Worm (Caenorhabditis elegans): ENCODE measurements around the gene thoc-2.
A peak's percentile ranks its signal among the peaks of the same experiment; 100 is the strongest.

thoc-2 gene

DNA sequence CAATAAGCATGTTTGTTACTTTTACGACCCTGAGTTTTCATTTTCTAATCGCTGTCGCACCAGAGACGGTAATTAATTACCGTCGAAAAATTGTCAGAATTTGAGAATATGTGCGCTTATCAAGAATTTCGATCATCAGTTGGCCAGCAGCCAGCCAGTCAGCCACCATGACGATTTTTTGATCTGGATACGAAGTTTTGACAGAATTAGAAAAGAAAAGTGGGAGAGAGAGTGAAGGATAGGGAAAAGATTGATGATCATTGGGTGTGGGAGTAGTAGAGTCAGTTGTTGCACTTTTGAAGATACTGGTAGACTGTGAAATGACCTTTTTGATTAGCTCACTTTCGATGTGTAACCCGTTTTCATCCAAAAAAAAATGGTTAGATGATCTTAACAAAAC is 3.4 kb upstream of the thoc-2 start:
- no peak for TF ChIP-seq mxl-3 (GFP tag; optimal IDR thresholded peaks at IDR 0.05)
- TF ChIP-seq zip-2 (tag; optimal IDR thresholded peaks at IDR 0.05): no peak
- no peak for TF ChIP-seq spr-3 (GFP tag; optimal IDR thresholded peaks at IDR 0.05)
- no peak for TF ChIP-seq hif-1 (tag; optimal IDR thresholded peaks at IDR 0.05)
- no peak for TF ChIP-seq F44E2.7 (GFP tag; IDR thresholded peaks at IDR 0.05)
- TF ChIP-seq snpc-1.2 (GFP tag; IDR thresholded peaks at IDR 0.05): no peak
- TF ChIP-seq F26F4.8 (GFP tag; conservative IDR thresholded peaks at IDR 0.05): no peak
- TF ChIP-seq dmd-8 (GFP tag; IDR thresholded peaks at IDR 0.05): no peak
- no peak for TF ChIP-seq ama-1 (optimal IDR thresholded peaks at IDR 0.05)
- TF ChIP-seq T26A8.4 (GFP tag; IDR thresholded peaks at IDR 0.05): no peak
- TF ChIP-seq pha-4 (GFP tag; IDR thresholded peaks at IDR 0.05): no peak
- no peak for TF ChIP-seq pha-4 (tag; optimal IDR thresholded peaks at IDR 0.05)
- no peak for TF ChIP-seq nhr-77 (tag; optimal IDR thresholded peaks at IDR 0.05)
- no peak for TF ChIP-seq dmd-6 (GFP tag; IDR thresholded peaks at IDR 0.05)
- TF ChIP-seq pqm-1 (tag; optimal IDR thresholded peaks at IDR 0.05): no peak
- TF ChIP-seq fos-1 (tag; optimal IDR thresholded peaks at IDR 0.05): no peak
- TF ChIP-seq unc-39 (tag; optimal IDR thresholded peaks at IDR 0.05): no peak
- no peak for TF ChIP-seq ztf-11 (tag; optimal IDR thresholded peaks at IDR 0.05)
- no peak for TF ChIP-seq ceh-32 (tag; optimal IDR thresholded peaks at IDR 0.05; ENCODE audit: poor library complexity)
- TF ChIP-seq aha-1 (tag): no peak
- TF ChIP-seq nhr-6 (tag; optimal IDR thresholded peaks at IDR 0.05): no peak
- no peak for TF ChIP-seq nhr-76 (tag; optimal IDR thresholded peaks at IDR 0.05)
- TF ChIP-seq madf-5 (GFP tag; IDR thresholded peaks at IDR 0.05): no peak
- no peak for TF ChIP-seq nhr-42 (GFP tag; IDR thresholded peaks at IDR 0.05)
- no peak for TF ChIP-seq fkh-10 (GFP tag; optimal IDR thresholded peaks at IDR 0.05)
- TF ChIP-seq madf-9 (GFP tag; conservative IDR thresholded peaks at IDR 0.05): no peak
- TF ChIP-seq lsy-2 (tag; optimal IDR thresholded peaks at IDR 0.05): peak in 1 of 2 experiments; percentile 13
- peak; percentile 54 for TF ChIP-seq nhr-28 (tag; optimal IDR thresholded peaks at IDR 0.05)
- TF ChIP-seq nhr-11 (tag; optimal IDR thresholded peaks at IDR 0.05): peak; percentile 15
- no peak for TF ChIP-seq ceh-20 (GFP tag; IDR thresholded peaks at IDR 0.05)
- no peak for TF ChIP-seq saeg-2 (GFP tag; IDR thresholded peaks at IDR 0.05)
- no peak for TF ChIP-seq ZK546.5 (tag; optimal IDR thresholded peaks at IDR 0.05)
- TF ChIP-seq hlh-30 (tag; optimal IDR thresholded peaks at IDR 0.05; ENCODE audit: insufficient read depth): no peak
- TF ChIP-seq unc-130 (GFP tag; optimal IDR thresholded peaks at IDR 0.05): no peak
- peak; percentile 16 for TF ChIP-seq hlh-11 (tag; optimal IDR thresholded peaks at IDR 0.05)
- TF ChIP-seq mdl-1 (tag; optimal IDR thresholded peaks at IDR 0.05): peak in 1 of 2 experiments; percentile 18
- TF ChIP-seq nhr-102 (tag; optimal IDR thresholded peaks at IDR 0.05): no peak
- TF ChIP-seq arid-1 (GFP tag; conservative IDR thresholded peaks at IDR 0.05): no peak
- TF ChIP-seq hmg-1.1 (GFP tag; IDR thresholded peaks at IDR 0.05): no peak
- peak; percentile 33; the same call in 1 of the 2 replicates for TF ChIP-seq lin-38 (GFP tag; IDR thresholded peaks at IDR 0.05)
- no peak for TF ChIP-seq lin-39 (tag; optimal IDR thresholded peaks at IDR 0.05)
- TF ChIP-seq skn-1 (tag; optimal IDR thresholded peaks at IDR 0.05): no peak
- TF ChIP-seq tag-97 (GFP tag; IDR thresholded peaks at IDR 0.05): no peak
- no peak for TF ChIP-seq nhr-237 (tag; optimal IDR thresholded peaks at IDR 0.05)
- TF ChIP-seq lin-29 (GFP tag; IDR thresholded peaks at IDR 0.05): no peak
- TF ChIP-seq sdz-12 (GFP tag; optimal IDR thresholded peaks at IDR 0.05): no peak
- no peak for TF ChIP-seq F37D6.2 (tag; optimal IDR thresholded peaks at IDR 0.05)
- no peak for TF ChIP-seq egl-27 (tag; optimal IDR thresholded peaks at IDR 0.05)
- no peak for TF ChIP-seq daf-8 (GFP tag; IDR thresholded peaks at IDR 0.05)
- peak in 1 of 2 experiments; percentile 99 for TF ChIP-seq unc-62 (GFP tag; optimal IDR thresholded peaks at IDR 0.05 in 1 of 2)
- TF ChIP-seq unc-62 (tag; optimal IDR thresholded peaks at IDR 0.05): no peak
- no peak for TF ChIP-seq lim-7 (GFP tag; IDR thresholded peaks at IDR 0.05)
- no peak for TF ChIP-seq ceh-44 (GFP tag; IDR thresholded peaks at IDR 0.05)
- no peak for TF ChIP-seq aly-2 (tag; optimal IDR thresholded peaks at IDR 0.05)

All from whole organism, L4 larva.